Worm (Caenorhabditis elegans): ENCODE data around the gene srh-78.

Gene srh-78

DNA sequence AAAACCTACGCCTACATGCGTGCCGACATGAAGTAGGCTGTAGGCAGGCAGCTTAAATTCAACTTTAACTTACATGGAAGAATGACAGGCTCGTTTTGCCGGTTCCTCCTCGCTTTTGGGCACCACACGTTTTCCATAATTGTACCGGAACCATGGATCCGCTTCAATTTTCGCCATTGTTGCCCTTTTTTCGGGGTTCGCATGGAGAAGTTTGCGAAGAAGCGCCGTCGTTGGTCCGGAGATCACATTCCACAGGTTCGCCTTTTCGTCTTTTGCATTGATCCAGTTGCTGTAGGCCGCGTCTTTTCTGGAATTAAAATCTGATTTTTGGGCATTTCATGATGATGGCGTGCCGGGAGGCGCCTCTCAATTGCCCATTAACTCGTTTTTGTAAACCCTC is 20.1 kb downstream of the srh-78 start:
- TF ChIP-seq nhr-10 (tag; optimal IDR thresholded peaks at IDR 0.05) = no peak
- TF ChIP-seq nhr-48 (tag; optimal IDR thresholded peaks at IDR 0.05) = no peak
- TF ChIP-seq aha-1 (tag) = peak; percentile 90
- no peak for TF ChIP-seq Y105C5A.15 (GFP tag; IDR thresholded peaks at IDR 0.05)

DNA sequence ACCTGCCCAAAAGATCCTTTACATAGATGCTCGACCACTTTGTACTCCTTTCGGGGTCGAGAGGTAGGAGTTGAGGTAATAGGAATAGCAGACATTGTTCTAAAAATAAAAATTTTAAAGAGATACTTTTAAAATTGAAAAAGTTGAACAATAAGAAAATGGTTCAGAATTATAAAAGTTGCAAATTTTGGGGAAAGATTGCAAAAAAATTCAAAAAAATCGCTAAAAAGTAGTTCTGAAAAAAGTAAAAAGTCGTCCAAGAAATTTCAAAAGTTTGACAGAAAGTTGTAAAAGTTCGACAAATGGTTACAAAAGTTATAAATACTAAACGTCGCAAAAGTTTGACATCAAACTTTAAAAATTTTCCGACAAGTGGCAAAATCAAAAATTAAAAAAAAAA is 21.1 kb downstream of the srh-78 start, which contains the start of gene R02C2.1:
Gene R02C2.1, minus strand, starts transcription at position 101 of the 400 bp plus-strand sequence.
- TF ChIP-seq pqm-1 (tag; optimal IDR thresholded peaks at IDR 0.05) = no peak
- no peak for TF ChIP-seq daf-12 (tag; optimal IDR thresholded peaks at IDR 0.05)
- no peak for TF ChIP-seq fos-1 (tag; optimal IDR thresholded peaks at IDR 0.05)
- TF ChIP-seq lin-13 (GFP tag; optimal IDR thresholded peaks at IDR 0.05) = no peak
- no peak for TF ChIP-seq R02D3.7 (tag; optimal IDR thresholded peaks at IDR 0.05)
- TF ChIP-seq ztf-7 (tag; optimal IDR thresholded peaks at IDR 0.05) = no peak
- no peak for TF ChIP-seq ztf-11 (tag; optimal IDR thresholded peaks at IDR 0.05)
- no peak for TF ChIP-seq daf-16 (GFP tag; optimal IDR thresholded peaks at IDR 0.05)
- TF ChIP-seq daf-16 (tag; optimal IDR thresholded peaks at IDR 0.05) = no peak
- no peak for TF ChIP-seq ces-1 (GFP tag; optimal IDR thresholded peaks at IDR 0.05)
- TF ChIP-seq unc-39 (tag; optimal IDR thresholded peaks at IDR 0.05) = no peak

DNA sequence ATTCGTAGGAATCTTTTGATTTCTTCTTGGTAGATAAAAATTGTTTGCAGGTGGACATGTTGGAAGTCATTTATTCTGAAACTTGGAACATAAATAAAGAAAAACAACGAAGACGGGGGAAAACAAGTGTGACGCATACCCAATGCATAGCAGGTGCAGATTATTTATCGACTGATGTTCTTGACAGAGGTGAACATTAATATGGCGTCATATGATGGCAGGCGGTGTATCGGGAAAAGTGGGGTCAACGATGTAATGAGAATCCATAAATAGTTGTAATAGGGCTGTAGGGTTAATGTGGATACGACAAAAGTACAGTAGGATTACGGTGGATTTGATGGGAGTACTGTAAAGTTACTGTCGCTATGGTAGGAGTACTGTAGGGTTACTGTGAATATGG is 23.3 kb downstream of the srh-78 start, which contains the start of gene txt-2:
Gene txt-2, minus strand, starts transcription at position 214 of the 400 bp plus-strand sequence.
- no peak for TF ChIP-seq lim-7 (GFP tag; IDR thresholded peaks at IDR 0.05)
- no peak for TF ChIP-seq mdt-29 (GFP tag; IDR thresholded peaks at IDR 0.05)
- TF ChIP-seq jun-1 (tag; optimal IDR thresholded peaks at IDR 0.05) = no peak
- TF ChIP-seq spr-1 (tag; optimal IDR thresholded peaks at IDR 0.05) = no peak
- no peak for TF ChIP-seq lin-15B (tag; optimal IDR thresholded peaks at IDR 0.05)
- TF ChIP-seq vab-7 (GFP tag; IDR thresholded peaks at IDR 0.05) = no peak
- no peak for TF ChIP-seq pha-4 (GFP tag; IDR thresholded peaks at IDR 0.05)
- no peak for TF ChIP-seq pha-4 (tag; optimal IDR thresholded peaks at IDR 0.05)
- no peak for TF ChIP-seq madf-5 (GFP tag; IDR thresholded peaks at IDR 0.05)
- TF ChIP-seq lir-3 (tag; optimal IDR thresholded peaks at IDR 0.05) = no peak
- no peak for TF ChIP-seq spr-3 (GFP tag; optimal IDR thresholded peaks at IDR 0.05)
- TF ChIP-seq ceh-82 (tag; optimal IDR thresholded peaks at IDR 0.05) = no peak
- TF ChIP-seq zip-11 (GFP tag; IDR thresholded peaks at IDR 0.05) = no peak
- no peak for TF ChIP-seq unc-62 (GFP tag; optimal IDR thresholded peaks at IDR 0.05 in 1 of 2)
- TF ChIP-seq unc-62 (tag; optimal IDR thresholded peaks at IDR 0.05) = no peak
- no peak for TF ChIP-seq gei-8 (GFP tag; optimal IDR thresholded peaks at IDR 0.05)
- TF ChIP-seq dmd-6 (GFP tag; IDR thresholded peaks at IDR 0.05) = no peak
- no peak for TF ChIP-seq zfp-3 (GFP tag; conservative IDR thresholded peaks at IDR 0.05)
- no peak for TF ChIP-seq hlh-30 (tag; optimal IDR thresholded peaks at IDR 0.05; ENCODE audit: insufficient read depth)
- TF ChIP-seq hmg-1.1 (GFP tag; IDR thresholded peaks at IDR 0.05) = no peak
- TF ChIP-seq dpl-1 (GFP tag; optimal IDR thresholded peaks at IDR 0.05) = no peak
- no peak for TF ChIP-seq lsy-2 (tag; optimal IDR thresholded peaks at IDR 0.05)

DNA sequence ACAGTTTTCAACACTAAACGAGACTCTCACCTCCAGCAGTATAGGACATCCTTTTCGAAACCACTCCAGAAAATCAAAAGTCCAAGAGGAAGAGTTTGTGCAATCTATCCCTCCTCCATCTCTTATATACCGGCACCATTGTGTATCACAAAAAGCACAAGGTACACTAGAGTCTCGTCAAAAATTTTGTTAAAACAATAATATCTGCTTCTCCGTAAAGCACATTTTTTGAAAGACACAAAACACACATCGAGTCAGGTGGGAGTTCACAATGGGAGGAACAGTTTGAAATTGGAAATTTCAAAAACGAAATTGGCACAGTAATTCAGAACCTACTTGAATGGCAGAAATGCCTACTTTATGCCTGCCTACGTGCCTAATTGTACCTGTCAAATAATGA is 25.6 kb downstream of the srh-78 start, which contains the start of gene R02C2.7:
Gene R02C2.7, minus strand, starts transcription at position 101 of the 400 bp plus-strand sequence.
- TF ChIP-seq nhr-111 (GFP tag; optimal IDR thresholded peaks at IDR 0.05) (no peak), ceh-82 (tag; optimal IDR thresholded peaks at IDR 0.05) (no peak), arid-1 (GFP tag; conservative IDR thresholded peaks at IDR 0.05) (no peak), mep-1 (tag; optimal IDR thresholded peaks at IDR 0.05) (no peak), snpc-4 (tag; optimal IDR thresholded peaks at IDR 0.05) (no peak), madf-5 (GFP tag; IDR thresholded peaks at IDR 0.05) (no peak), nhr-41 (GFP tag; IDR thresholded peaks at IDR 0.05) (no peak), ceh-20 (GFP tag; IDR thresholded peaks at IDR 0.05) (no peak), aha-1 (tag) (no peak), dmd-8 (GFP tag; IDR thresholded peaks at IDR 0.05) (no peak), madf-9 (GFP tag; conservative IDR thresholded peaks at IDR 0.05) (no peak), T20F7.1 (GFP tag; optimal IDR thresholded peaks at IDR 0.05) (no peak), lir-3 (tag; optimal IDR thresholded peaks at IDR 0.05) (no peak)

Data from whole organism, L4 larva.